Worm (Caenorhabditis elegans): ENCODE data around the gene plg-1.

Gene plg-1

DNA sequence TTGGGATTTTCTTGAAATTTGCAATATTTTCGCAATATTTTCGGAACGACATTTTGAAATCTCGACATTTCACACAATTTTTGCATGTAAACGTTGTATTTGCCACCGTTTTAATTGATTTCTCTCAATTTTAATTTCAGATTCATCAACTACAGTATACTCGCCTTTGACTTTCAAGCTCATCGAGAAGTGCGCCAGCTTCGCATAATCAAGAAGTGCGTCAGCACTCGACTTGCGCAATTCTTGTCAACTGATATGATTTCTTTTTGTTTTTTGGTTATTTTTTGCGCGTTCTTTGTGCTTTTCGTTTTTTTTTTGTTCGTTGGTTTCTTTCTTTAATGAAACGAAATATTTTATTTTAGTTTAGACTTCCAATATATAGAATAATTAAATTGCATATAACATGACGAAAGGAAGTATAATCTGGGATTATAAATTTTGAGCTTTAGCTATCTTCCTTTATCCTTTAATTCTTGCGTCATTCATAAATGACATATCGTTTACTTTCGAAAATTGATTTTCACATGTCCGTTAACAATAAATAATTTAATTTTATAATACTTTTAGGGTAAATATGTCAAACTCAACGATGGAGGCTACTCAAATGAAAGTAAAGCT lies 35.2 kb downstream of the plg-1 start, which contains the start of gene famh-136:
famh-136 (plus strand) TSS at position 568 of the 618 bp plus-strand sequence.
- TF ChIP-seq ets-4 (tag; optimal IDR thresholded peaks at IDR 0.05), result no peak
- peak; percentile 17 for TF ChIP-seq sdc-2 (tag; optimal IDR thresholded peaks at IDR 0.05)
- 0 out of 2 replicates have a peak, but pooled peaks have one; percentile 31 for TF ChIP-seq unc-3 (GFP tag; conservative IDR thresholded peaks at IDR 0.05)
- no peak for TF ChIP-seq unc-3 (tag; optimal IDR thresholded peaks at IDR 0.05)
- TF ChIP-seq fax-1 (tag; optimal IDR thresholded peaks at IDR 0.05), result peak; percentile 7
- no peak for TF ChIP-seq ceh-22 (tag; optimal IDR thresholded peaks at IDR 0.05)
- TF ChIP-seq npax-4 (tag; optimal IDR thresholded peaks at IDR 0.05), result no peak
- no peak for TF ChIP-seq dmd-4 (tag; optimal IDR thresholded peaks at IDR 0.05; ENCODE audit: borderline replicate concordance)
- TF ChIP-seq ceh-48 (tag; optimal IDR thresholded peaks at IDR 0.05), result peak; percentile 17
- TF ChIP-seq K02D7.2 (tag; optimal IDR thresholded peaks at IDR 0.05), result peak; percentile 9
- no peak for TF ChIP-seq unc-86 (tag; optimal IDR thresholded peaks at IDR 0.05)
- no peak for TF ChIP-seq mec-3 (tag; optimal IDR thresholded peaks at IDR 0.05; ENCODE audit: borderline replicate concordance)
- TF ChIP-seq sox-2 (GFP tag; IDR thresholded peaks at IDR 0.05), result no peak
- TF ChIP-seq rnt-1 (tag; optimal IDR thresholded peaks at IDR 0.05), result no peak
- peak; percentile 26 for TF ChIP-seq lin-11 (tag; optimal IDR thresholded peaks at IDR 0.05)
- peak; percentile 36 for TF ChIP-seq tbx-2 (tag; optimal IDR thresholded peaks at IDR 0.05)
- no peak for TF ChIP-seq pha-2 (tag; optimal IDR thresholded peaks at IDR 0.05)
- no peak for TF ChIP-seq eyg-1 (tag; optimal IDR thresholded peaks at IDR 0.05)
- peak; percentile 44 for TF ChIP-seq unc-55 (GFP tag; optimal IDR thresholded peaks at IDR 0.05)
- TF ChIP-seq lim-6 (tag; optimal IDR thresholded peaks at IDR 0.05), result no peak
- TF ChIP-seq pha-4 (tag; optimal IDR thresholded peaks at IDR 0.05), result no peak
- peak; percentile 59 for TF ChIP-seq nfya-1 (tag; optimal IDR thresholded peaks at IDR 0.05)
- no peak for TF ChIP-seq madf-2 (tag; optimal IDR thresholded peaks at IDR 0.05)
- TF ChIP-seq odd-2 (tag; optimal IDR thresholded peaks at IDR 0.05), result no peak
- TF ChIP-seq ttx-3 (tag; optimal IDR thresholded peaks at IDR 0.05), result peak; percentile 26
- peak; percentile 35 for TF ChIP-seq gmeb-2 (tag; optimal IDR thresholded peaks at IDR 0.05)
- TF ChIP-seq fkh-6 (tag; optimal IDR thresholded peaks at IDR 0.05), result no peak
- TF ChIP-seq syd-9 (tag; optimal IDR thresholded peaks at IDR 0.05), result no peak
- no peak for TF ChIP-seq hlh-13 (GFP tag; optimal IDR thresholded peaks at IDR 0.05)
- TF ChIP-seq hlh-8 (tag; optimal IDR thresholded peaks at IDR 0.05), result no peak
- no peak for TF ChIP-seq nhr-11 (tag; optimal IDR thresholded peaks at IDR 0.05)
- TF ChIP-seq elt-2 (tag; optimal IDR thresholded peaks at IDR 0.05), result peak; percentile 75
- no peak for TF ChIP-seq ceh-9 (tag; optimal IDR thresholded peaks at IDR 0.05)
- TF ChIP-seq ceh-14 (tag; optimal IDR thresholded peaks at IDR 0.05), result peak; percentile 78
- no peak for TF ChIP-seq fkh-10 (GFP tag; optimal IDR thresholded peaks at IDR 0.05)
- TF ChIP-seq ztf-16 (tag; optimal IDR thresholded peaks at IDR 0.05), result no peak
- no peak for TF ChIP-seq ceh-19 (GFP tag; optimal IDR thresholded peaks at IDR 0.05)
- no peak for TF ChIP-seq K09A11.1 (tag; optimal IDR thresholded peaks at IDR 0.05; ENCODE audit: insufficient read depth)
- TF ChIP-seq pat-9 (tag; optimal IDR thresholded peaks at IDR 0.05), result no peak
- TF ChIP-seq sox-4 (tag; optimal IDR thresholded peaks at IDR 0.05), result peak; percentile 57
- TF ChIP-seq zip-5 (tag; optimal IDR thresholded peaks at IDR 0.05), result no peak
- TF ChIP-seq dve-1 (tag; optimal IDR thresholded peaks at IDR 0.05), result peak; percentile 39
- TF ChIP-seq C38D4.7 (GFP tag; optimal IDR thresholded peaks at IDR 0.05), result no peak
- no peak for TF ChIP-seq pax-1 (tag; optimal IDR thresholded peaks at IDR 0.05)
- no peak for TF ChIP-seq hlh-6 (tag; optimal IDR thresholded peaks at IDR 0.05)
- TF ChIP-seq F13H6.1 (tag; optimal IDR thresholded peaks at IDR 0.05), result no peak
- no peak for TF ChIP-seq ceh-24 (tag; optimal IDR thresholded peaks at IDR 0.05)
- TF ChIP-seq ceh-30 (tag; optimal IDR thresholded peaks at IDR 0.05), result no peak
- TF ChIP-seq ahr-1 (tag; optimal IDR thresholded peaks at IDR 0.05), result peak; percentile 39
- peak; percentile 29 for TF ChIP-seq ceh-18 (tag; optimal IDR thresholded peaks at IDR 0.05)
- no peak for TF ChIP-seq tbx-7 (tag; optimal IDR thresholded peaks at IDR 0.05)
- TF ChIP-seq Y22D7AL.16 (tag; optimal IDR thresholded peaks at IDR 0.05), result no peak
- no peak for TF ChIP-seq T23F11.4 (GFP tag; optimal IDR thresholded peaks at IDR 0.05)
